Fruit fly (Drosophila melanogaster) whole organism, embryonic: ENCODE measurements around the gene CG5644.
A peak's percentile ranks its signal among the peaks of the same experiment; 100 is the strongest.

ENCODE experiments used
- Asciz ChIP-seq: fragments of 200-800 bp; sonication (Bioruptor generic); optimal IDR thresholded peaks from 2 replicates; lab custom pipeline; 2017; ENCODE audit warnings: missing biosample characterization, mild to moderate bottlenecking, missing genetic modification characterization, missing genetic modification reagents
- B-H1 ChIP-seq: fragments of 200-800 bp; sonication (Bioruptor generic); IDR thresholded peaks from 3 replicates; pipeline ENCODE4 v1.3.6; 2022; ENCODE audit warnings: missing biosample characterization, missing genetic modification characterization
- BEAF-32 ChIP-seq: fragments of 200-800 bp; sonication (Bioruptor generic); optimal IDR thresholded peaks from 3 replicates; lab custom pipeline; 2017; ENCODE audit warnings: missing biosample characterization, missing genetic modification characterization, mild to moderate bottlenecking, moderate library complexity, missing genetic modification reagents
- CG10274 ChIP-seq: fragments of 200-800 bp; sonication (Bioruptor generic); optimal IDR thresholded peaks from 3 replicates; lab custom pipeline; 2017; ENCODE audit warnings: missing biosample characterization, mild to moderate bottlenecking, missing genetic modification characterization
- CG11723 ChIP-seq: fragments of 200-800 bp; sonication (Bioruptor generic); optimal IDR thresholded peaks from 2 replicates; lab custom pipeline; 2017; ENCODE audit warnings: missing biosample characterization, mild to moderate bottlenecking, missing genetic modification characterization
- CG12942 ChIP-seq: fragments of 200-800 bp; sonication (Bioruptor generic); optimal IDR thresholded peaks from 3 replicates; lab custom pipeline; 2016; ENCODE audit warnings: missing biosample characterization, missing genetic modification characterization
- CG15696 ChIP-seq: fragments of 200-800 bp; sonication (Bioruptor generic); optimal IDR thresholded peaks from 2 replicates; lab custom pipeline; 2019; ENCODE audit warnings: missing biosample characterization, mild to moderate bottlenecking, missing genetic modification characterization, moderate library complexity
- CG1603 ChIP-seq: fragments of 200-800 bp; sonication (Bioruptor generic); optimal IDR thresholded peaks from 2 replicates; lab custom pipeline; 2019; ENCODE audit warnings: missing biosample characterization, mild to moderate bottlenecking, missing genetic modification characterization, moderate library complexity
- CG16779 ChIP-seq: fragments of 200-800 bp; sonication (Bioruptor generic); IDR thresholded peaks from 2 replicates; pipeline ENCODE4 v1.3.6; 2022; ENCODE audit warnings: missing biosample characterization, missing genetic modification characterization
- CG16863 ChIP-seq: fragments of 200-800 bp; sonication (Bioruptor generic); optimal IDR thresholded peaks from 3 replicates; lab custom pipeline; 2016; ENCODE audit warnings: missing biosample characterization, missing genetic modification characterization
- CG1792 ChIP-seq: fragments of 200-800 bp; sonication (Bioruptor generic); optimal IDR thresholded peaks from 2 replicates; lab custom pipeline; 2016; ENCODE audit warnings: missing biosample characterization, missing genetic modification characterization
- CG18476 ChIP-seq: fragments of 200-800 bp; sonication (Bioruptor generic); optimal IDR thresholded peaks from 2 replicates; lab custom pipeline; 2016; ENCODE audit warnings: missing biosample characterization, mild to moderate bottlenecking, missing genetic modification characterization
- CG2889 ChIP-seq: fragments of 200-800 bp; sonication (Bioruptor generic); IDR thresholded peaks from 3 replicates; pipeline ENCODE4 v1.3.6; 2022; ENCODE audit warnings: missing biosample characterization, missing genetic modification characterization
- CG32772 ChIP-seq: fragments of 200-800 bp; sonication (Bioruptor generic); IDR thresholded peaks from 2 replicates; pipeline ENCODE4 v1.3.6; 2022; ENCODE audit warnings: missing biosample characterization, missing genetic modification characterization
- CG34376 ChIP-seq: fragments of 200-800 bp; sonication (Bioruptor generic); optimal IDR thresholded peaks from 2 replicates; lab custom pipeline; 2018; ENCODE audit warnings: missing biosample characterization, mild to moderate bottlenecking, missing genetic modification characterization
- CG4328 ChIP-seq: fragments of 200-800 bp; sonication (Bioruptor generic); optimal IDR thresholded peaks from 3 replicates; lab custom pipeline; 2017; ENCODE audit warnings: missing biosample characterization, missing genetic modification reagents, missing genetic modification characterization
- CG6272 ChIP-seq: fragments of 200-800 bp; sonication (Bioruptor generic); IDR thresholded peaks from 2 replicates; pipeline ENCODE4 v1.3.6; 2022; ENCODE audit warnings: missing biosample characterization, missing genetic modification characterization
- CG8290 ChIP-seq, 3 experiments: fragments of 200-800 bp; sonication (Bioruptor generic); optimal IDR thresholded peaks; 2 replicates each; lab custom pipeline; 2016 to 2019; ENCODE audit warnings: missing biosample characterization in 3 of 3, missing genetic modification characterization in 3 of 3, mild to moderate bottlenecking in 2 of 3, moderate library complexity in 1 of 3
- CG8478 ChIP-seq: fragments of >200 bp; optimal IDR thresholded peaks from 2 replicates; lab custom pipeline; 2018
- CG9876 ChIP-seq: fragments of 200-800 bp; sonication (Bioruptor generic); optimal IDR thresholded peaks from 2 replicates; lab custom pipeline; 2016; ENCODE audit warnings: missing biosample characterization, missing genetic modification characterization
- CHES-1-like ChIP-seq: fragments of 200-800 bp; sonication (Bioruptor generic); optimal IDR thresholded peaks from 2 replicates; lab custom pipeline; 2016; ENCODE audit warnings: missing biosample characterization, missing genetic modification characterization
- CrebB ChIP-seq: fragments of 200-800 bp; sonication (Bioruptor generic); optimal IDR thresholded peaks from 3 replicates; lab custom pipeline; 2018; ENCODE audit warnings: missing biosample characterization, mild to moderate bottlenecking, missing genetic modification characterization
- Dbx ChIP-seq: fragments of 200-800 bp; sonication (Bioruptor generic); IDR thresholded peaks from 3 replicates; pipeline ENCODE4 v1.3.6; 2022; ENCODE audit warnings: missing biosample characterization, missing genetic modification characterization
- Dek ChIP-seq: fragments of 200-800 bp; sonication (Bioruptor generic); optimal IDR thresholded peaks from 3 replicates; lab custom pipeline; 2019; ENCODE audit warnings: missing biosample characterization, mild to moderate bottlenecking, missing genetic modification characterization, moderate library complexity
- Ets97D ChIP-seq: fragments of 200-800 bp; sonication (Bioruptor generic); optimal IDR thresholded peaks from 3 replicates; lab custom pipeline; 2016; ENCODE audit warnings: missing biosample characterization, missing genetic modification characterization
- Gug ChIP-seq: fragments of 200-800 bp; sonication (Bioruptor generic); IDR thresholded peaks from 4 replicates; pipeline ENCODE4 v1.3.6; 2022; ENCODE audit warnings: missing biosample characterization, missing genetic modification characterization
- HHEX ChIP-seq: fragments of 200-800 bp; sonication (Bioruptor generic); optimal IDR thresholded peaks from 3 replicates; lab custom pipeline; 2017; ENCODE audit warnings: missing biosample characterization, mild to moderate bottlenecking, missing genetic modification characterization, missing genetic modification reagents
- HLH3B ChIP-seq: fragments of 200-800 bp; sonication (Bioruptor generic); IDR thresholded peaks from 2 replicates; pipeline ENCODE4 v1.3.6; 2022; ENCODE audit warnings: missing biosample characterization, missing genetic modification characterization
- Hr3 ChIP-seq: fragments of 200-800 bp; sonication (Bioruptor generic); optimal IDR thresholded peaks from 3 replicates; lab custom pipeline; 2016; ENCODE audit warnings: missing biosample characterization, missing genetic modification characterization
- Lhr ChIP-seq: fragments of 200-800 bp; sonication (Bioruptor generic); optimal IDR thresholded peaks from 3 replicates; lab custom pipeline; 2017; ENCODE audit warnings: mild to moderate bottlenecking, missing biosample characterization, missing genetic modification reagents, missing genetic modification characterization
- NfI ChIP-seq: fragments of 200-800 bp; sonication (Bioruptor generic); optimal IDR thresholded peaks from 3 replicates; lab custom pipeline; 2018; ENCODE audit warnings: missing biosample characterization, mild to moderate bottlenecking, missing genetic modification characterization, moderate library complexity
- Opbp ChIP-seq: fragments of 200-800 bp; sonication (Bioruptor generic); IDR thresholded peaks from 3 replicates; pipeline ENCODE4 v1.3.6; 2022; ENCODE audit warnings: missing biosample characterization, missing genetic modification characterization; ENCODE audit not compliant: partially characterized antibody
- Rx ChIP-seq: fragments of 200-800 bp; sonication (Bioruptor generic); IDR thresholded peaks from 2 replicates; pipeline ENCODE4 v1.3.6; 2022; ENCODE audit warnings: missing biosample characterization, missing genetic modification characterization
- ab ChIP-seq: fragments of 200-800 bp; sonication (Bioruptor generic); optimal IDR thresholded peaks from 2 replicates; lab custom pipeline; 2016; ENCODE audit warnings: missing biosample characterization, missing genetic modification characterization
- ato ChIP-seq: fragments of 200-800 bp; sonication (Bioruptor generic); IDR thresholded peaks from 2 replicates; pipeline ENCODE4 v1.3.6; 2022; ENCODE audit warnings: missing biosample characterization, missing genetic modification characterization; ENCODE audit not compliant: partially characterized antibody
- cad ChIP-seq: fragments of >200 bp; optimal IDR thresholded peaks from 2 replicates; lab custom pipeline; 2017; ENCODE audit warnings: missing biosample characterization, missing genetic modification characterization
- dysf ChIP-seq: fragments of 200-800 bp; sonication (Bioruptor generic); IDR thresholded peaks from 3 replicates; pipeline ENCODE4 v1.3.6; 2022; ENCODE audit warnings: missing biosample characterization, missing genetic modification characterization
- exex ChIP-seq: fragments of 200-800 bp; sonication (Bioruptor generic); optimal IDR thresholded peaks from 4 replicates; lab custom pipeline; 2018; ENCODE audit warnings: missing biosample characterization, mild to moderate bottlenecking, missing genetic modification characterization, moderate library complexity
- grau ChIP-seq: fragments of 200-800 bp; optimal IDR thresholded peaks from 3 replicates; lab custom pipeline; 2019; ENCODE audit warnings: missing biosample characterization, mild to moderate bottlenecking, missing genetic modification characterization, moderate library complexity
- insv ChIP-seq, 2 experiments: fragments of 200-800 bp; sonication (Bioruptor generic); optimal IDR thresholded peaks; 3 replicates each; lab custom pipeline; 2016 to 2018; ENCODE audit warnings: missing biosample characterization in 2 of 2, missing genetic modification characterization in 2 of 2
- jumu ChIP-seq: fragments of 200-800 bp; sonication (Bioruptor generic); optimal IDR thresholded peaks from 3 replicates; lab custom pipeline; 2016; ENCODE audit warnings: missing biosample characterization, missing genetic modification characterization
- ken ChIP-seq: fragments of 200-800 bp; sonication (Bioruptor generic); IDR thresholded peaks from 3 replicates; pipeline ENCODE4 v1.3.6; 2022; ENCODE audit warnings: missing biosample characterization, missing genetic modification characterization
- mam ChIP-seq: fragments of 200-800 bp; sonication (Bioruptor generic); optimal IDR thresholded peaks from 3 replicates; lab custom pipeline; 2016; ENCODE audit warnings: missing biosample characterization, missing genetic modification characterization
- onecut ChIP-seq: fragments of 200-800 bp; sonication (Bioruptor generic); IDR thresholded peaks from 2 replicates; pipeline ENCODE4 v1.3.6; 2022; ENCODE audit warnings: missing biosample characterization, missing genetic modification characterization
- org-1 ChIP-seq: fragments of 200-800 bp; sonication (Bioruptor generic); optimal IDR thresholded peaks from 2 replicates; lab custom pipeline; 2017; ENCODE audit warnings: missing biosample characterization, missing genetic modification characterization
- p53 ChIP-seq: fragments of 200-800 bp; sonication (Bioruptor generic); optimal IDR thresholded peaks from 2 replicates; lab custom pipeline; 2016; ENCODE audit warnings: missing biosample characterization, missing genetic modification characterization
- phol ChIP-seq: fragments of 200-800 bp; sonication (Bioruptor generic); optimal IDR thresholded peaks from 3 replicates; lab custom pipeline; 2018; ENCODE audit warnings: missing biosample characterization, mild to moderate bottlenecking, missing genetic modification characterization, moderate library complexity
- rib ChIP-seq: fragments of 200-800 bp; sonication (Bioruptor generic); IDR thresholded peaks from 2 replicates; pipeline ENCODE4 v1.3.6; 2022; ENCODE audit warnings: missing biosample characterization, missing genetic modification characterization
- unc-4 ChIP-seq: fragments of 200-800 bp; sonication (Bioruptor generic); IDR thresholded peaks from 2 replicates; pipeline ENCODE4 v1.3.6; 2022; ENCODE audit warnings: missing biosample characterization, missing genetic modification characterization; ENCODE audit not compliant: partially characterized antibody
- vnd ChIP-seq: fragments of 200-800 bp; sonication (Bioruptor generic); IDR thresholded peaks from 3 replicates; pipeline ENCODE4 v1.3.6; 2022; ENCODE audit warnings: missing biosample characterization, missing genetic modification characterization; ENCODE audit not compliant: partially characterized antibody

The CG5644 gene

dm6 chr3L:8985848-8986320 lies 6.2 kb upstream of the CG5644 start, which contains the start of gene Galk (continued):
- no peak for TF ChIP-seq CG11723 (GFP tag; lab: Kevin White, UChicago)
- peak; percentile 82 for TF ChIP-seq mam (GFP tag; lab: Kevin White, UChicago)
- no peak for TF ChIP-seq CG8478 (lab: Kevin White, UChicago)
- TF ChIP-seq CG16863 (GFP tag; lab: Kevin White, UChicago) = peak; percentile 51
- TF ChIP-seq CG34376 = peak; percentile 95
- peak; percentile 84; the same call in 3 of the 4 replicates for TF ChIP-seq Gug (GFP tag; lab: Robert Waterston, UW)
- TF ChIP-seq org-1 = peak; percentile 16
- peak; percentile 31; the same call in 1 of the 2 replicates for TF ChIP-seq HLH3B (GFP tag; lab: Robert Waterston, UW)
- no peak for TF ChIP-seq Opbp (GFP tag; lab: Robert Waterston, UW)
- no peak for TF ChIP-seq p53 (GFP tag; lab: Kevin White, UChicago)
- peak; percentile 65 for TF ChIP-seq onecut (GFP tag; lab: Robert Waterston, UW)
- TF ChIP-seq CG15696 (tag; lab: Kevin White, UChicago) = no peak
- no peak for TF ChIP-seq BEAF-32 (GFP tag; lab: Kevin White, UChicago)
- peak; percentile 11 for TF ChIP-seq Ets97D
- peak; percentile 70 for TF ChIP-seq CrebB (tag; lab: Kevin White, UChicago)
- peak; percentile 58 for TF ChIP-seq CHES-1-like (GFP tag; lab: Kevin White, UChicago)
- TF ChIP-seq grau (tag; lab: Kevin White, UChicago) = peak; percentile 97
- peak; percentile 11 for TF ChIP-seq CG12942 (GFP tag; lab: Kevin White, UChicago)
- TF ChIP-seq phol (tag; lab: Kevin White, UChicago) = no peak
- TF ChIP-seq cad = no peak
- TF ChIP-seq Rx (GFP tag; lab: Robert Waterston, UW) = peak; percentile 14; the same call in 1 of the 2 replicates
- peak; percentile 56 for TF ChIP-seq NfI (GFP tag; lab: Kevin White, UChicago)
- TF ChIP-seq CG8290 (GFP tag; optimal IDR thresholded peaks at IDR 0.05; lab: Kevin White, UChicago) = no peak
- peak in 1 of 2 experiments; percentile 93 for TF ChIP-seq CG8290 (tag; optimal IDR thresholded peaks at IDR 0.05; lab: Kevin White, UChicago)
- peak; percentile 11 for TF ChIP-seq CG10274 (GFP tag; lab: Kevin White, UChicago)
- no peak for TF ChIP-seq ato (GFP tag; lab: Robert Waterston, UW)
- peak; percentile 40; the same call in 1 of the 2 replicates for TF ChIP-seq rib (GFP tag; lab: Robert Waterston, UW)
- peak; percentile 63 for TF ChIP-seq HHEX (GFP tag; lab: Kevin White, UChicago)
- TF ChIP-seq Lhr (GFP tag; lab: Kevin White, UChicago) = no peak
- TF ChIP-seq dysf (GFP tag; lab: Robert Waterston, UW) = peak; percentile 69
- peak; percentile 46 for TF ChIP-seq CG1792 (GFP tag; lab: Kevin White, UChicago)
- TF ChIP-seq CG4328 (GFP tag; lab: Kevin White, UChicago) = peak; percentile 58
- TF ChIP-seq Dek = peak; percentile 43
- peak; percentile 45 for TF ChIP-seq Hr3 (GFP tag; lab: Kevin White, UChicago)
- no peak for TF ChIP-seq insv (GFP tag; optimal IDR thresholded peaks at IDR 0.05; lab: Kevin White, UChicago)
- no peak for TF ChIP-seq vnd (GFP tag; lab: Robert Waterston, UW)
- no peak for TF ChIP-seq ab (GFP tag; lab: Kevin White, UChicago)
- peak; percentile 8 for TF ChIP-seq CG18476 (GFP tag; lab: Kevin White, UChicago)
- peak; percentile 70; the same call in 1 of the 3 replicates for TF ChIP-seq CG2889
- peak; percentile 62; the same call in 1 of the 3 replicates for TF ChIP-seq ken (GFP tag; lab: Robert Waterston, UW)
- TF ChIP-seq CG16779 (GFP tag; lab: Robert Waterston, UW) = peak; percentile 86
- peak; percentile 81 for TF ChIP-seq exex (tag; lab: Kevin White, UChicago)
- TF ChIP-seq CG32772 (GFP tag; lab: Robert Waterston, UW) = peak; percentile 50
- no peak for TF ChIP-seq CG1603
- TF ChIP-seq unc-4 = no peak
- peak; percentile 74 for TF ChIP-seq Asciz
- 0 out of 2 replicates have a peak, but pooled peaks have one; percentile 21 for TF ChIP-seq CG6272
- TF ChIP-seq B-H1 (GFP tag; lab: Robert Waterston, UW) = peak; percentile 58
- peak; percentile 75; the same call in 2 of the 3 replicates for TF ChIP-seq Dbx (GFP tag; lab: Robert Waterston, UW)
- peak; percentile 23 for TF ChIP-seq CG9876
- TF ChIP-seq jumu (GFP tag; lab: Kevin White, UChicago) = peak; percentile 30
